Fruit fly (Drosophila melanogaster) whole organism, embryonic: ENCODE measurements around the gene CG4009.

Experiments used
- Antp ChIP-seq: fragments of 200-800 bp; sonication (Bioruptor generic); optimal IDR thresholded peaks from 3 replicates; lab custom pipeline; 2016; ENCODE audit warnings: missing biosample characterization, missing genetic modification characterization
- Awh ChIP-seq: fragments of 200-800 bp; sonication (Bioruptor generic); IDR thresholded peaks from 2 replicates; pipeline ENCODE4, ENCODE4 v1.3.6; 2022; ENCODE audit warnings: missing biosample characterization, missing genetic modification characterization
- Blimp-1 ChIP-seq: fragments of 200-800 bp; sonication (Bioruptor generic); optimal IDR thresholded peaks from 3 replicates; lab custom pipeline; 2018; ENCODE audit warnings: missing biosample characterization, missing genetic modification characterization, mild to moderate bottlenecking, moderate library complexity, missing genetic modification reagents
- CG10431 ChIP-seq: fragments of 200-800 bp; sonication (Bioruptor generic); optimal IDR thresholded peaks from 3 replicates; lab custom pipeline; 2018; ENCODE audit warnings: missing biosample characterization, mild to moderate bottlenecking, missing genetic modification characterization
- CG11247 ChIP-seq: fragments of 200-800 bp; sonication (Bioruptor generic); IDR thresholded peaks from 2 replicates; pipeline ENCODE4 v1.3.6; 2022; ENCODE audit warnings: missing biosample characterization, missing genetic modification characterization
- CG11696 ChIP-seq: fragments of 200-800 bp; sonication (Bioruptor generic); IDR thresholded peaks from 2 replicates; pipeline ENCODE4 v1.3.6; 2022; ENCODE audit warnings: missing biosample characterization, missing genetic modification characterization
- CG12299 ChIP-seq: fragments of 200-800 bp; sonication (Bioruptor generic); optimal IDR thresholded peaks from 2 replicates; lab custom pipeline; 2018; ENCODE audit warnings: missing biosample characterization, mild to moderate bottlenecking, missing genetic modification characterization
- CG13424 ChIP-seq: fragments of 200-800 bp; sonication (Bioruptor generic); optimal IDR thresholded peaks from 2 replicates; lab custom pipeline; 2019; ENCODE audit warnings: missing biosample characterization, mild to moderate bottlenecking, missing genetic modification characterization, moderate library complexity
- CG13775 ChIP-seq: fragments of 200-800 bp; sonication (Bioruptor generic); optimal IDR thresholded peaks from 3 replicates; lab custom pipeline; 2017; ENCODE audit warnings: missing biosample characterization, mild to moderate bottlenecking, missing genetic modification characterization
- CG15269 ChIP-seq: fragments of 200-800 bp; sonication (Bioruptor generic); optimal IDR thresholded peaks from 2 replicates; lab custom pipeline; 2018; ENCODE audit warnings: missing biosample characterization, mild to moderate bottlenecking, missing genetic modification characterization, moderate library complexity
- CG1603 ChIP-seq: fragments of 200-800 bp; sonication (Bioruptor generic); optimal IDR thresholded peaks from 2 replicates; lab custom pipeline; 2019; ENCODE audit warnings: missing biosample characterization, mild to moderate bottlenecking, missing genetic modification characterization, moderate library complexity
- CG17385 ChIP-seq: fragments of 200-800 bp; sonication (Bioruptor generic); optimal IDR thresholded peaks from 3 replicates; lab custom pipeline; 2018; ENCODE audit warnings: missing biosample characterization, mild to moderate bottlenecking, missing genetic modification characterization
- CG17612 ChIP-seq: fragments of 200-800 bp; sonication (Bioruptor generic); IDR thresholded peaks from 2 replicates; pipeline ENCODE4 v1.3.6; 2022; ENCODE audit warnings: missing biosample characterization, missing genetic modification characterization
- CG2712 ChIP-seq: fragments of 200-800 bp; optimal IDR thresholded peaks from 3 replicates; lab custom pipeline; 2019; ENCODE audit warnings: missing biosample characterization, mild to moderate bottlenecking, missing genetic modification characterization, moderate library complexity
- CG2889 ChIP-seq: fragments of 200-800 bp; sonication (Bioruptor generic); IDR thresholded peaks from 3 replicates; pipeline ENCODE4 v1.3.6; 2022; ENCODE audit warnings: missing biosample characterization, missing genetic modification characterization
- CG30431 ChIP-seq: fragments of 200-800 bp; sonication (Bioruptor generic); optimal IDR thresholded peaks from 2 replicates; lab custom pipeline; 2017; ENCODE audit warnings: missing biosample characterization, missing genetic modification characterization
- CG7556 ChIP-seq: fragments of 200-800 bp; sonication (Bioruptor generic); optimal IDR thresholded peaks from 2 replicates; lab custom pipeline; 2017; ENCODE audit warnings: missing biosample characterization, mild to moderate bottlenecking, missing genetic modification characterization
- CG9727 ChIP-seq: fragments of 200-800 bp; sonication (Bioruptor generic); optimal IDR thresholded peaks from 3 replicates; lab custom pipeline; 2017; ENCODE audit warnings: missing biosample characterization, mild to moderate bottlenecking, missing genetic modification characterization
- D19A ChIP-seq: fragments of 200-800 bp; optimal IDR thresholded peaks from 3 replicates; lab custom pipeline; 2019; ENCODE audit warnings: missing biosample characterization, mild to moderate bottlenecking, missing genetic modification characterization, moderate library complexity
- Dbx ChIP-seq: fragments of 200-800 bp; sonication (Bioruptor generic); IDR thresholded peaks from 3 replicates; pipeline ENCODE4 v1.3.6; 2022; ENCODE audit warnings: missing biosample characterization, missing genetic modification characterization
- Deaf1 ChIP-seq: fragments of 200-800 bp; optimal IDR thresholded peaks from 3 replicates; lab custom pipeline; 2019; ENCODE audit warnings: missing biosample characterization, mild to moderate bottlenecking, missing genetic modification characterization, moderate library complexity
- Dip3 ChIP-seq: fragments of 200-800 bp; sonication (Bioruptor generic); optimal IDR thresholded peaks from 3 replicates; lab custom pipeline; 2016; ENCODE audit warnings: missing biosample characterization, missing genetic modification characterization
- Dref ChIP-seq: fragments of 200-800 bp; sonication (Bioruptor generic); IDR thresholded peaks from 2 replicates; pipeline ENCODE4 v1.3.6; 2022; ENCODE audit warnings: missing biosample characterization, missing genetic modification characterization
- GATAe ChIP-seq: fragments of 200-800 bp; sonication (Bioruptor generic); conservative IDR thresholded peaks from 2 replicates; pipeline ENCODE4 v1.3.6; 2022; ENCODE audit warnings: missing biosample characterization, missing genetic modification characterization
- Gsc ChIP-seq: fragments of 200-800 bp; sonication (Bioruptor generic); IDR thresholded peaks from 2 replicates; pipeline ENCODE4 v1.3.6; 2022; ENCODE audit warnings: missing biosample characterization, missing genetic modification characterization
- HmgZ ChIP-seq: fragments of 200-800 bp; sonication (Bioruptor generic); optimal IDR thresholded peaks from 2 replicates; lab custom pipeline; 2018; ENCODE audit warnings: missing biosample characterization, mild to moderate bottlenecking, missing genetic modification characterization
- Hr3 ChIP-seq: fragments of 200-800 bp; sonication (Bioruptor generic); optimal IDR thresholded peaks from 3 replicates; lab custom pipeline; 2016; ENCODE audit warnings: missing biosample characterization, missing genetic modification characterization
- Meics ChIP-seq: fragments of 200-800 bp; sonication (Bioruptor generic); optimal IDR thresholded peaks from 2 replicates; lab custom pipeline; 2017; ENCODE audit warnings: missing biosample characterization, mild to moderate bottlenecking, missing genetic modification characterization
- NK7.1 ChIP-seq: fragments of 200-800 bp; sonication (Bioruptor generic); optimal IDR thresholded peaks from 3 replicates; lab custom pipeline; 2016; ENCODE audit warnings: missing biosample characterization, missing genetic modification characterization
- Stat92E ChIP-seq, 3 experiments: fragments of >200 bp in 2 of 3; fragments of 200-800 bp in 1 of 3; sonication (Bioruptor generic) in 1 of 3; optimal IDR thresholded peaks; 2 replicates each; lab custom pipeline; 2017 to 2019; ENCODE audit warnings: missing biosample characterization in 3 of 3, missing genetic modification characterization in 3 of 3, mild to moderate bottlenecking in 1 of 3, moderate library complexity in 1 of 3
- Xrp1 ChIP-seq: fragments of 200-800 bp; sonication (Bioruptor generic); IDR thresholded peaks from 2 replicates; pipeline ENCODE4 v1.3.6; 2022; ENCODE audit warnings: missing biosample characterization, missing genetic modification characterization
- amos ChIP-seq: fragments of 200-800 bp; sonication (Bioruptor generic); IDR thresholded peaks from 2 replicates; pipeline ENCODE4 v1.3.6; 2022; ENCODE audit warnings: missing biosample characterization, missing genetic modification characterization; ENCODE audit not compliant: partially characterized antibody
- aop ChIP-seq: fragments of 200-800 bp; sonication (Bioruptor generic); IDR thresholded peaks from 2 replicates; pipeline ENCODE4 v1.3.6; 2022; ENCODE audit warnings: missing biosample characterization, missing genetic modification characterization
- ara ChIP-seq: fragments of 200-800 bp; sonication (Bioruptor generic); IDR thresholded peaks from 2 replicates; pipeline ENCODE4 v1.3.6; 2022; ENCODE audit warnings: missing biosample characterization, missing genetic modification characterization
- disco-r ChIP-seq: fragments of 200-800 bp; sonication (Bioruptor generic); optimal IDR thresholded peaks from 2 replicates; lab custom pipeline; 2016; ENCODE audit warnings: missing biosample characterization, missing genetic modification characterization
- ftz-f1 ChIP-seq: fragments of 200-800 bp; sonication (Bioruptor generic); optimal IDR thresholded peaks from 2 replicates; lab custom pipeline; 2016; ENCODE audit warnings: missing biosample characterization, missing genetic modification characterization
- gcm ChIP-seq: fragments of 200-800 bp; sonication (Bioruptor generic); optimal IDR thresholded peaks from 2 replicates; lab custom pipeline; 2019; ENCODE audit warnings: missing biosample characterization, mild to moderate bottlenecking, missing genetic modification characterization, moderate library complexity
- gcm2 ChIP-seq: fragments of 200-800 bp; sonication (Bioruptor generic); optimal IDR thresholded peaks from 2 replicates; lab custom pipeline; 2016; ENCODE audit warnings: missing biosample characterization, missing genetic modification characterization
- gro ChIP-seq: fragments of 200-800 bp; sonication (Bioruptor generic); optimal IDR thresholded peaks from 2 replicates; lab custom pipeline; 2016; ENCODE audit warnings: missing biosample characterization, missing genetic modification characterization
- nau ChIP-seq: fragments of 200-800 bp; sonication (Bioruptor generic); optimal IDR thresholded peaks from 3 replicates; lab custom pipeline; 2017; ENCODE audit warnings: missing biosample characterization, mild to moderate bottlenecking, missing genetic modification characterization, missing genetic modification reagents
- pfk ChIP-seq: fragments of 200-800 bp; sonication (Bioruptor generic); optimal IDR thresholded peaks from 2 replicates; lab custom pipeline; 2018; ENCODE audit warnings: missing biosample characterization, mild to moderate bottlenecking, missing genetic modification characterization, moderate library complexity
- pum ChIP-seq: fragments of 200-800 bp; sonication (Bioruptor generic); optimal IDR thresholded peaks from 2 replicates; lab custom pipeline; 2016; ENCODE audit warnings: missing biosample characterization, missing genetic modification characterization
- shn ChIP-seq: fragments of 200-800 bp; sonication (Bioruptor generic); optimal IDR thresholded peaks from 3 replicates; lab custom pipeline; 2016; ENCODE audit warnings: missing biosample characterization, missing genetic modification characterization
- sima ChIP-seq: fragments of 200-800 bp; sonication (Bioruptor generic); optimal IDR thresholded peaks from 2 replicates; lab custom pipeline; 2016; ENCODE audit warnings: missing biosample characterization, missing genetic modification characterization
- slou ChIP-seq: fragments of 200-800 bp; sonication (Bioruptor generic); optimal IDR thresholded peaks from 3 replicates; lab custom pipeline; 2016; ENCODE audit warnings: missing biosample characterization, missing genetic modification characterization
- sqz ChIP-seq: fragments of 200-800 bp; sonication (Bioruptor generic); optimal IDR thresholded peaks from 3 replicates; lab custom pipeline; 2018; ENCODE audit warnings: missing biosample characterization, mild to moderate bottlenecking, missing genetic modification characterization
- trh ChIP-seq: fragments of 200-800 bp; sonication (Bioruptor generic); optimal IDR thresholded peaks from 2 replicates; lab custom pipeline; 2016; ENCODE audit warnings: missing biosample characterization, missing genetic modification characterization
- unc-4 ChIP-seq: fragments of 200-800 bp; sonication (Bioruptor generic); IDR thresholded peaks from 2 replicates; pipeline ENCODE4 v1.3.6; 2022; ENCODE audit warnings: missing biosample characterization, missing genetic modification characterization; ENCODE audit not compliant: partially characterized antibody
- zfh1 ChIP-seq: fragments of 200-800 bp; sonication (Bioruptor generic); IDR thresholded peaks from 3 replicates; pipeline ENCODE4 v1.3.6; 2022; ENCODE audit warnings: missing biosample characterization, missing genetic modification characterization

Gene CG4009

dm6 chr3R:17080666-17081358 lies 45.0 kb upstream of the CG4009 start (continued):
- TF ChIP-seq Meics (GFP tag; lab: Kevin White, UChicago) (peak; percentile 95), CG12299 (tag; lab: Kevin White, UChicago) (peak; percentile 96), CG13424 (tag; lab: Kevin White, UChicago) (peak; percentile 96), pfk (GFP tag; lab: Kevin White, UChicago) (no peak), gcm (GFP tag; lab: Kevin White, UChicago) (peak; percentile 98), D19A (tag; lab: Kevin White, UChicago) (peak; percentile 93), zfh1 (GFP tag; lab: Robert Waterston, UW) (peak; percentile 94; the same call in 2 of the 3 replicates), CG11696 (GFP tag; lab: Robert Waterston, UW) (peak; percentile 84), Awh (GFP tag; lab: Robert Waterston, UW) (peak; percentile 94), gcm2 (GFP tag; lab: Kevin White, UChicago) (peak; percentile 84), unc-4 (GFP tag; lab: Robert Waterston, UW) (no peak), Hr3 (GFP tag; lab: Kevin White, UChicago) (peak; percentile 95), ftz-f1 (GFP tag; lab: Kevin White, UChicago) (peak; percentile 33), ara (GFP tag; lab: Robert Waterston, UW) (peak; percentile 88), pum (peak; percentile 87), Xrp1 (peak; percentile 97), CG11247 (GFP tag; lab: Robert Waterston, UW) (peak; percentile 90), CG13775 (peak; percentile 97), Antp (GFP tag; lab: Kevin White, UChicago) (peak; percentile 88), Dref (peak; percentile 35; the same call in 1 of the 2 replicates), Deaf1 (peak; percentile 80), Dbx (GFP tag; lab: Robert Waterston, UW) (peak; percentile 87), sima (peak; percentile 82), shn (GFP tag; lab: Kevin White, UChicago) (peak; percentile 83), CG15269 (tag; lab: Kevin White, UChicago) (peak; percentile 96), aop (GFP tag; lab: Robert Waterston, UW) (no peak), Stat92E (GFP tag; optimal IDR thresholded peaks at IDR 0.05; lab: Kevin White, UChicago) (peak in 1 of 3 experiments; percentile 86), CG2889 (GFP tag; lab: Robert Waterston, UW) (peak; percentile 72), amos (GFP tag; lab: Robert Waterston, UW) (no peak), CG1603 (peak; percentile 87), CG9727 (GFP tag; lab: Kevin White, UChicago) (peak; percentile 97), CG17612 (GFP tag; lab: Robert Waterston, UW) (peak; percentile 81), CG17385 (GFP tag; lab: Kevin White, UChicago) (peak; percentile 94), sqz (peak; percentile 88), gro (GFP tag; lab: Kevin White, UChicago) (peak; percentile 85), Dip3 (GFP tag; lab: Kevin White, UChicago) (peak; percentile 88), NK7.1 (GFP tag; lab: Kevin White, UChicago) (peak; percentile 84), CG2712 (tag; lab: Kevin White, UChicago) (peak; percentile 97), trh (peak; percentile 85), nau (peak; percentile 97), Blimp-1 (peak; percentile 92), Gsc (GFP tag; lab: Robert Waterston, UW) (no peak), disco-r (peak; percentile 89), GATAe (GFP tag; lab: Robert Waterston, UW) (peak; percentile 47), CG7556 (GFP tag; lab: Kevin White, UChicago) (peak; percentile 98), CG10431 (peak; percentile 90), slou (peak; percentile 92), HmgZ (tag; lab: Kevin White, UChicago) (peak; percentile 90), CG30431 (GFP tag; lab: Kevin White, UChicago) (peak; percentile 91)
